Worm (Caenorhabditis elegans): Measurements from ENCODE around the gene srh-80.

ce11 chrV:216847-217246 lies 2.9 kb upstream of the srh-80 start, which contains the start of gene srh-78:
- TF ChIP-seq elt-3 (tag; optimal IDR thresholded peaks at IDR 0.05) (no peak), nhr-76 (tag; optimal IDR thresholded peaks at IDR 0.05) (no peak)

Measured in whole organism, mixed stage, embryonic.